Fruit fly (Drosophila melanogaster) Kc167 (cell line): Measurements from ENCODE around the gene Cp110.

ENCODE experiments used
- Sin3A ChIP-seq: fragments of >200 bp; optimal IDR thresholded peaks from 2 replicates; lab custom pipeline; 2018; ENCODE audit warnings: missing external identifiers
- h ChIP-seq: fragments of >200 bp; optimal IDR thresholded peaks from 3 replicates; lab custom pipeline; 2018; ENCODE audit warnings: missing external identifiers
- insv ChIP-seq: fragments of >200 bp; optimal IDR thresholded peaks from 3 replicates; lab custom pipeline; 2018; ENCODE audit warnings: missing external identifiers
- psq ChIP-seq: fragments of >200 bp; optimal IDR thresholded peaks from 2 replicates; lab custom pipeline; 2017; ENCODE audit warnings: missing external identifiers
- ttk ChIP-seq: sonication (Bioruptor generic); optimal IDR thresholded peaks from 2 replicates; lab custom pipeline; 2017; ENCODE audit warnings: missing external identifiers

DNA sequence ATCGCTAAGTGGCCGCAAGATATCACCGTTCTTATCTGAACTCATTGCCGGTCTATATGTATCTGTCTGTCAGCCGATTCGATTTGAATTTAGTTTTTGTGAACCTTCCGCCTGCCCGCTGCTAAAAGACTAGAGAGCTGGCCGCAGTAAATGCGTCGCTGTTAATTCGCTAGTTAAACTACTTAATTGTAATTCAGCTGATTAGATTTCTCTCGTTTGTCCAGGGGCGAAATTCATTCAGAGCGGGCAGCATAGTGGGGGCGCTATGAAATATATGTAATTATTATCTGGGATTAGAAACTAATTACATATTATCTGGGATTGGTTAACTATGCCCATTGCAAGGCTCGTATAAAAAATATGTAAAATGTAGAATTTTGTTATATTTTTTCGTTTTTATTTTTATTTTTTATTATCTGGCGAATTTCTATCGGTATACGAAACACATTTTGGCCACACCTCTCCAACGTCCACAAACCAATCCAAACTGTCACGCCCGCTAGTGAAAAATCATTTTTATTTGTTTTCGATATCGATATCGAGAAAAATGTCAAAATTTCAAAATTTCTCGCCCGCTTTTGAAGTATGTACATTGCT, 32.6 kb upstream of the Cp110 start, which contains the start of the genes CG14615 and tilB:
- TF ChIP-seq Sin3A (lab: Kevin White, UChicago) (no peak), psq (lab: Kevin White, UChicago) (no peak), insv (lab: Kevin White, UChicago) (no peak), ttk (lab: Kevin White, UChicago) (no peak), h (lab: Kevin White, UChicago) (no peak)
